Fruit fly (Drosophila melanogaster): ENCODE data around the gene Pdhb.

DNA sequence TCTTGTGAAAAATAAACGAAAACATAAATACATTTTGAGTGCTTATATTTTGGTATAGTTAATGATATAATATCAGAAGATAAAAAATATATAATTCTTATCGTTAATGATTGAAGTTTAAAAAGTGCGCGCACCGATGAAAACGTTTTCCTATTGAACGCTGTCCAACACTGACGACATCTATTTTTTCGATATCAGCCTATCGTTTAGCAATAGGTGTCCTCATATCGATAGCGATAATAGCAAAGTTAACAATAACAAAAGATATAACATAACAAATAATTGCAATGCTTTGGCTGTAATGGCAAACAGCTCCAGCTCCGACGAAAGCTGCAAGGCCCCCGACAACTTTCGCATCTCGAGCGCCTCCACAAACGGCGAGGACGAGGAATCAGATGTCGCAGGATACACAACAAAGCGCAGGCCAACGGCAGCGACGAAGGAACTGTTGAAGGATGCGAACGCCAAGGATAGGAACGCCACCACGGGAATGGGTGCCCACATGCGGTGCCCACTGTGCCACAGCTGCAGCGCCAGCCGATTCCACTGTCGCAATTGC, 3.4 kb downstream of the Pdhb start, which contains the start of gene Atg14:
- TF ChIP-seq CTCF (optimal IDR thresholded peaks at IDR 0.05) (no peak), CG8478 (optimal IDR thresholded peaks at IDR 0.05) (no peak)
